Worm (Caenorhabditis elegans): ENCODE data around the gene uvs-1.
A peak's percentile ranks its signal among the peaks of the same experiment; 100 is the strongest.

The uvs-1 gene

ce11 chrV:7826362-7826761, 22.4 kb upstream of the uvs-1 start:
- TF ChIP-seq pha-4 (tag; optimal IDR thresholded peaks at IDR 0.05) (no peak), nhr-12 (tag; optimal IDR thresholded peaks at IDR 0.05) (no peak), sptf-1 (tag; optimal IDR thresholded peaks at IDR 0.05) (no peak), ham-2 (GFP tag; optimal IDR thresholded peaks at IDR 0.05) (no peak), nhr-28 (tag; optimal IDR thresholded peaks at IDR 0.05) (no peak), unc-62 (GFP tag; optimal IDR thresholded peaks at IDR 0.05) (peak; percentile 37), hlh-1 (tag; optimal IDR thresholded peaks at IDR 0.05) (peak; percentile 68)

DNA sequence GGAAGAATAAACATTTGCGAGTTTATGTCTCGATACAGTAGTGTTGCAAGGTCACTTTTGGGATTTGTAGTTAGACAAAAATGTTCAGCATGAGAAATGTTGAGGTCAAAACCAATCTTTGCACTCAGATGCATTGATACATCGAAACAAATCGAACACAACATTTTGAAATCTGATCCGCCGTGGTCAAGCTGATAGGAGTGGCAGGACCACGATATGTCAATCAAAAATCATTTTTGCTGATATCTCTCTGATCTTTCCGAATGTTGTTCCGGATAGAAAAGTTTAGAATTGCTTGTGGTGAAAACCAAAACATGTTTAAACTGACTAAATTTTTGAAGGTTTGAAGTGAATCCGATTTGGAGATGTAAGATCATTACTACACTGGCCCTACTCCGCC, 21.8 kb upstream of the uvs-1 start:
- TF ChIP-seq unc-62 (GFP tag; optimal IDR thresholded peaks at IDR 0.05) (peak; percentile 73), mls-2 (tag; optimal IDR thresholded peaks at IDR 0.05) (no peak)

DNA sequence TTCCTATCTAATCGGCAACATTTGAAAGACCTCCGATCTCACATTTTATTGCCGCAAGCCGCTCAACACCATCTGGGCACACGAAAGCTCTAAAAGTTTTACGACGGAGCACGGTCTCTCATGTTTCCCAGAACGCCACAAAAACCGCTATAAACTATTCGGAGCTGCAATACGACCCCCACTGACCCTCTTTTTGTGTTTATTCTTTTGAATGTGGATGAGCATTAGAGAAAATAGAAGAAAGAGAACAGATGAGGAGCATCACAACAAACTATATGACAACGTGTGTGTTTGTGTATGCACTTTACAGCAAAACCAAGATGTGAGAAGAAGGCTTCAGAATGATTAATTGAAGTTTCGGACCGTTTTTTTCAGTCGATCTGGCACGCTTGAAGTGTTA, 20.1 kb upstream of the uvs-1 start:
- TF ChIP-seq unc-62 (GFP tag; optimal IDR thresholded peaks at IDR 0.05) (peak; percentile 29), hlh-1 (tag; optimal IDR thresholded peaks at IDR 0.05) (peak; percentile 47), mep-1 (tag; optimal IDR thresholded peaks at IDR 0.05) (no peak)

- TF ChIP-seq unc-62 (GFP tag; optimal IDR thresholded peaks at IDR 0.05) (peak; percentile 99), mab-5 (tag; optimal IDR thresholded peaks at IDR 0.05) (peak; percentile 68), hlh-1 (tag; optimal IDR thresholded peaks at IDR 0.05) (peak; percentile 99), lsy-2 (tag; optimal IDR thresholded peaks at IDR 0.05) (no peak), unc-120 (tag; optimal IDR thresholded peaks at IDR 0.05; ENCODE audit: poor library complexity, severe bottlenecking) (peak; percentile 92), nhr-2 (tag; optimal IDR thresholded peaks at IDR 0.05) (no peak), M03D4.4 (tag; optimal IDR thresholded peaks at IDR 0.05) (peak; percentile 45)
Observed at ce11 chrV:7822655-7823054, 18.6 kb upstream of the uvs-1 start.

- TF ChIP-seq flh-1 (GFP tag; optimal IDR thresholded peaks at IDR 0.05) (no peak), pha-4 (tag; optimal IDR thresholded peaks at IDR 0.05) (no peak), ceh-83 (GFP tag; optimal IDR thresholded peaks at IDR 0.05) (no peak), ceh-39 (tag; optimal IDR thresholded peaks at IDR 0.05) (no peak), ham-2 (GFP tag; optimal IDR thresholded peaks at IDR 0.05) (no peak), mab-5 (tag; optimal IDR thresholded peaks at IDR 0.05) (no peak), snpc-4 (tag; optimal IDR thresholded peaks at IDR 0.05) (no peak), drap-1 (GFP tag; optimal IDR thresholded peaks at IDR 0.05) (no peak), lsy-2 (tag; optimal IDR thresholded peaks at IDR 0.05) (peak; percentile 20), sem-2 (GFP tag; optimal IDR thresholded peaks at IDR 0.05) (no peak), bed-3 (GFP tag; optimal IDR thresholded peaks at IDR 0.05) (no peak), unc-39 (tag; optimal IDR thresholded peaks at IDR 0.05) (no peak), ceh-43 (GFP tag; optimal IDR thresholded peaks at IDR 0.05) (peak; percentile 61), tbx-8 (GFP tag; optimal IDR thresholded peaks at IDR 0.05) (no peak), unc-120 (tag; optimal IDR thresholded peaks at IDR 0.05; ENCODE audit: poor library complexity, severe bottlenecking) (no peak), ztf-11 (tag; optimal IDR thresholded peaks at IDR 0.05) (no peak), ces-1 (GFP tag; optimal IDR thresholded peaks at IDR 0.05) (peak; percentile 80), lin-13 (tag; optimal IDR thresholded peaks at IDR 0.05) (no peak), lin-32 (GFP tag; optimal IDR thresholded peaks at IDR 0.05) (no peak), sptf-1 (tag; optimal IDR thresholded peaks at IDR 0.05) (no peak), blmp-1 (tag; optimal IDR thresholded peaks at IDR 0.05) (no peak), nhr-2 (tag; optimal IDR thresholded peaks at IDR 0.05) (no peak), nhr-28 (tag; optimal IDR thresholded peaks at IDR 0.05) (no peak), elt-1 (tag; optimal IDR thresholded peaks at IDR 0.05; ENCODE audit: borderline replicate concordance, insufficient read depth) (no peak), nhr-76 (tag; optimal IDR thresholded peaks at IDR 0.05) (no peak), zip-8 (tag; optimal IDR thresholded peaks at IDR 0.05) (no peak), nhr-237 (tag; optimal IDR thresholded peaks at IDR 0.05) (peak; percentile 43), mep-1 (tag; optimal IDR thresholded peaks at IDR 0.05) (peak; percentile 32), nhr-12 (tag; optimal IDR thresholded peaks at IDR 0.05) (no peak), cnd-1 (tag; optimal IDR thresholded peaks at IDR 0.05) (no peak)
Observed at ce11 chrV:7820270-7820669, 16.3 kb upstream of the uvs-1 start, which contains the start of gene lbp-4. Gene lbp-4 (plus strand): TSS chrV:7820578.
